Fruit fly (Drosophila melanogaster) whole organism, embryonic: Measurements from ENCODE around the gene Mdh1.

ENCODE experiments used
- Blimp-1 ChIP-seq: fragments of 200-800 bp; sonication (Bioruptor generic); optimal IDR thresholded peaks from 3 replicates; lab custom pipeline; 2018; ENCODE audit warnings: missing biosample characterization, missing genetic modification characterization, mild to moderate bottlenecking, moderate library complexity, missing genetic modification reagents
- CG10321 ChIP-seq: fragments of 200-800 bp; sonication (Bioruptor generic); IDR thresholded peaks from 2 replicates; pipeline ENCODE4 v1.3.6; 2022; ENCODE audit warnings: missing biosample characterization, missing genetic modification characterization
- Hr39 ChIP-seq: fragments of >200 bp; optimal IDR thresholded peaks from 2 replicates; lab custom pipeline; 2017
- al ChIP-seq: fragments of 200-800 bp; sonication (Bioruptor generic); IDR thresholded peaks from 2 replicates; pipeline ENCODE4 v1.3.6; 2022; ENCODE audit warnings: missing biosample characterization, missing genetic modification characterization
- dysf ChIP-seq: fragments of 200-800 bp; sonication (Bioruptor generic); IDR thresholded peaks from 3 replicates; pipeline ENCODE4 v1.3.6; 2022; ENCODE audit warnings: missing biosample characterization, missing genetic modification characterization
- esg ChIP-seq: fragments of 200-800 bp; sonication (Bioruptor generic); conservative IDR thresholded peaks from 2 replicates; pipeline ENCODE4 v1.3.6; 2022; ENCODE audit warnings: missing biosample characterization, missing genetic modification characterization
- insv ChIP-seq, 2 experiments: fragments of 200-800 bp; sonication (Bioruptor generic); optimal IDR thresholded peaks; 3 replicates each; lab custom pipeline; 2016 to 2018; ENCODE audit warnings: missing biosample characterization in 2 of 2, missing genetic modification characterization in 2 of 2

- no peak for TF ChIP-seq al
- no peak for TF ChIP-seq insv (GFP tag; optimal IDR thresholded peaks at IDR 0.05; lab: Kevin White, UChicago)
- no peak for TF ChIP-seq Hr39
- TF ChIP-seq dysf (GFP tag; lab: Robert Waterston, UW) = no peak
- TF ChIP-seq esg = no peak
- no peak for TF ChIP-seq Blimp-1
- TF ChIP-seq CG10321 (GFP tag; lab: Robert Waterston, UW) = no peak
Measured at dm6 chr2L:10396488-10396824, 324 bp upstream of the Mdh1 start, which contains the start of gene Cnot4.
